Worm (Caenorhabditis elegans) whole organism, midembryonic: ENCODE results near the gene C17G10.1.

Experiments used
- flt-1 ChIP-seq: fragments of 200-800 bp; sonication (Bioruptor generic); IDR thresholded peaks from 2 replicates; pipeline ENCODE4 v1.3.6; 2022; ENCODE audit warnings: missing genetic modification characterization, missing compliant biosample characterization
- med-1 ChIP-seq: sonication (generic microtip); optimal IDR thresholded peaks from 2 replicates; lab custom pipeline; 2017; ENCODE audit warnings: missing genetic modification characterization, mild to moderate bottlenecking, missing compliant biosample characterization, antibody characterized with exemption, missing genetic modification reagents; ENCODE audit not compliant: insufficient read depth

DNA sequence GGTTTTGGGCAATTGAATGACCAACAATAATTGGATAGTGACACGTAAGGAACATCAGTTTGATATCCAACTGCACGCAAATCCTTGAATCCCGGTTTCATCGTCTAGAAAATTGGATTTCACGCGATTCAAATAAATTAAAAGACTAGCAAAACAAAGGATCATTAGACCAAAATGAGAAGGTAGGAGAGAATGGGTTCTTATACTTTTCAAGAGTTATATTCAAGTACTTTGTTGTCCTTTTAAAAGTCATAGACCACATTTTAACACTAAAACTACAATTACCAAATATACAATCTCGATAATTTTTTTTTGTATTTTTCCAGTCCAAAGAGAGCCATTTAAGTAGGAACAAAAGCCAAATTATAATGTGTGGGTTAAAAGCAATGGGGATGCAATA, 14.0 kb upstream of the C17G10.1 start, which contains the start of gene T25E4.2:
- no peak for TF ChIP-seq flt-1 (GFP tag; lab: Robert Waterston, UW)
- TF ChIP-seq med-1 = no peak
